Worm (Caenorhabditis elegans) whole organism, L4 larva: Measurements from ENCODE around the gene rsp-5.

Experiments used
- D1046.2 ChIP-seq: fragments of 200-800 bp; sonication (Bioruptor generic); IDR thresholded peaks from 2 replicates; pipeline ENCODE4 v1.3.6; 2022; ENCODE audit warnings: missing genetic modification characterization, missing compliant biosample characterization
- F10B5.3 ChIP-seq: sonication (generic microtip); optimal IDR thresholded peaks from 2 replicates; lab custom pipeline; 2016; ENCODE audit warnings: mild to moderate bottlenecking, missing genetic modification characterization, missing compliant biosample characterization
- F37D6.2 ChIP-seq: sonication (generic microtip); optimal IDR thresholded peaks from 2 replicates; lab custom pipeline; 2016; ENCODE audit warnings: mild to moderate bottlenecking, missing genetic modification characterization, missing compliant biosample characterization
- F44E2.7 ChIP-seq: fragments of 200-800 bp; sonication (Bioruptor generic); IDR thresholded peaks from 2 replicates; pipeline ENCODE4 v2.1.2; 2022; ENCODE audit warnings: missing genetic modification characterization, missing compliant biosample characterization
- F49E8.2 ChIP-seq: sonication (generic microtip); optimal IDR thresholded peaks from 2 replicates; lab custom pipeline; 2016; ENCODE audit warnings: missing compliant biosample characterization, mild to moderate bottlenecking, missing genetic modification characterization, borderline replicate concordance
- Y48G9A.11 ChIP-seq: fragments of 200-800 bp; sonication (Bioruptor generic); IDR thresholded peaks from 2 replicates; pipeline ENCODE4 v1.3.6; 2022; ENCODE audit warnings: missing genetic modification reagents, missing genetic modification characterization, missing compliant biosample characterization
- Y5F2A.4 ChIP-seq: fragments of 200-800 bp; sonication (Bioruptor generic); optimal IDR thresholded peaks from 2 replicates; lab custom pipeline; 2018; ENCODE audit warnings: mild to moderate bottlenecking, missing genetic modification characterization, missing compliant biosample characterization
- Y75B8A.6 ChIP-seq: fragments of 200-800 bp; sonication (Bioruptor generic); IDR thresholded peaks from 2 replicates; pipeline ENCODE4 v1.3.6; 2022; ENCODE audit warnings: missing genetic modification reagents, missing genetic modification characterization, missing compliant biosample characterization
- ama-1 ChIP-seq: fragments of 150-350 bp; optimal IDR thresholded peaks from 2 replicates; lab custom pipeline; 2014; ENCODE audit warnings: inconsistent platforms, mixed read lengths
- arid-1 ChIP-seq: fragments of 200-800 bp; sonication (Bioruptor generic); conservative IDR thresholded peaks from 2 replicates; pipeline ENCODE4 v1.3.6; 2022; ENCODE audit warnings: missing genetic modification reagents, missing genetic modification characterization, missing compliant biosample characterization
- attf-4 ChIP-seq: sonication (generic microtip); optimal IDR thresholded peaks from 3 replicates; lab custom pipeline; 2017; ENCODE audit warnings: missing biosample characterization, missing genetic modification characterization
- ceh-44 ChIP-seq: fragments of 200-800 bp; sonication (Bioruptor generic); IDR thresholded peaks from 2 replicates; pipeline ENCODE4 v1.3.6; 2022; ENCODE audit warnings: missing genetic modification reagents, missing genetic modification characterization, missing compliant biosample characterization
- ceh-82 ChIP-seq: sonication (generic microtip); optimal IDR thresholded peaks from 2 replicates; lab custom pipeline; 2017; ENCODE audit warnings: missing biosample characterization, missing genetic modification characterization
- daf-12 ChIP-seq: fragments of 150-350 bp; optimal IDR thresholded peaks from 2 replicates; lab custom pipeline; 2014; ENCODE audit warnings: missing biosample characterization, missing genetic modification reagents, missing genetic modification characterization
- daf-19 ChIP-seq: fragments of 200-800 bp; sonication (Bioruptor generic); conservative IDR thresholded peaks from 2 replicates; pipeline ENCODE4 v1.3.6; 2022; ENCODE audit warnings: missing genetic modification characterization, missing compliant biosample characterization
- dmd-9 ChIP-seq: fragments of 200-800 bp; sonication (Bioruptor generic); IDR thresholded peaks from 2 replicates; pipeline ENCODE4 v1.3.6; 2022; ENCODE audit warnings: missing genetic modification reagents, missing genetic modification characterization, missing compliant biosample characterization
- dpl-1 ChIP-seq: fragments of 150-350 bp; optimal IDR thresholded peaks from 2 replicates; lab custom pipeline; 2014; ENCODE audit warnings: missing biosample characterization, missing genetic modification reagents, missing genetic modification characterization
- duxl-1 ChIP-seq: sonication (generic microtip); optimal IDR thresholded peaks from 2 replicates; lab custom pipeline; 2016; ENCODE audit warnings: mild to moderate bottlenecking, missing genetic modification characterization, moderate library complexity, missing compliant biosample characterization; ENCODE audit not compliant: poor library complexity
- egl-27 ChIP-seq: sonication (generic microtip); optimal IDR thresholded peaks from 3 replicates; lab custom pipeline; 2017; ENCODE audit warnings: missing biosample characterization, missing genetic modification reagents, missing genetic modification characterization
- egl-43 ChIP-seq: fragments of 200-800 bp; sonication (Bioruptor generic); IDR thresholded peaks from 2 replicates; pipeline ENCODE4 v1.3.6; 2022; ENCODE audit warnings: missing genetic modification reagents, missing genetic modification characterization, missing compliant biosample characterization
- fos-1 ChIP-seq: fragments of 150-350 bp; optimal IDR thresholded peaks from 2 replicates; lab custom pipeline; 2014; ENCODE audit warnings: missing biosample characterization, missing genetic modification characterization
- lin-38 ChIP-seq: fragments of 200-800 bp; sonication (Bioruptor generic); IDR thresholded peaks from 2 replicates; pipeline ENCODE4 v1.3.6; 2022; ENCODE audit warnings: missing genetic modification reagents, missing genetic modification characterization, missing compliant biosample characterization
- lin-39 ChIP-seq: fragments of 150-350 bp; optimal IDR thresholded peaks from 2 replicates; lab custom pipeline; 2014; ENCODE audit warnings: missing biosample characterization, missing genetic modification reagents, missing genetic modification characterization
- lsy-2 ChIP-seq, 2 experiments: fragments of 150-350 bp in 1 of 2; sonication (generic microtip) in 1 of 2; optimal IDR thresholded peaks; 2 replicates each; lab custom pipeline; 2014 to 2017; ENCODE audit warnings: missing biosample characterization in 2 of 2, missing genetic modification characterization in 2 of 2
- madf-5 ChIP-seq, 2 experiments: fragments of 200-800 bp; sonication (Bioruptor generic); IDR thresholded peaks; 2 replicates each; pipeline ENCODE4 v1.3.6; 2022; ENCODE audit warnings: missing compliant biosample characterization in 2 of 2, missing genetic modification characterization in 2 of 2
- mdl-1 ChIP-seq, 2 experiments: fragments of 150-350 bp in 1 of 2; sonication (generic microtip) in 1 of 2; optimal IDR thresholded peaks; 2 replicates each; lab custom pipeline; 2014 to 2017; ENCODE audit warnings: missing biosample characterization in 2 of 2, missing genetic modification characterization in 2 of 2
- mdt-29 ChIP-seq: fragments of 200-800 bp; sonication (Bioruptor generic); IDR thresholded peaks from 2 replicates; pipeline ENCODE4 v1.3.6; 2022; ENCODE audit warnings: missing genetic modification reagents, missing genetic modification characterization, missing compliant biosample characterization
- mes-2 ChIP-seq: sonication (generic microtip); optimal IDR thresholded peaks from 2 replicates; lab custom pipeline; 2016; ENCODE audit warnings: missing genotype, mild to moderate bottlenecking, missing genetic modification characterization, missing compliant biosample characterization; ENCODE audit not compliant: poor library complexity, severe bottlenecking
- nhr-10 ChIP-seq: fragments of 150-350 bp; optimal IDR thresholded peaks from 2 replicates; lab custom pipeline; 2014; ENCODE audit warnings: missing biosample characterization, missing genetic modification characterization
- nhr-11 ChIP-seq: fragments of 150-350 bp; optimal IDR thresholded peaks from 2 replicates; lab custom pipeline; 2014; ENCODE audit warnings: missing biosample characterization, missing genetic modification characterization
- nhr-237 ChIP-seq: sonication (generic microtip); optimal IDR thresholded peaks from 2 replicates; lab custom pipeline; 2017; ENCODE audit warnings: missing biosample characterization, missing genetic modification characterization
- nhr-28 ChIP-seq: fragments of 150-350 bp; optimal IDR thresholded peaks from 2 replicates; lab custom pipeline; 2014; ENCODE audit warnings: missing biosample characterization, missing genetic modification characterization
- nhr-41 ChIP-seq: fragments of 200-800 bp; sonication (Bioruptor generic); IDR thresholded peaks from 2 replicates; pipeline ENCODE4 v1.3.6; 2022; ENCODE audit warnings: missing genetic modification reagents, missing genetic modification characterization, missing compliant biosample characterization
- nhr-42 ChIP-seq: fragments of 200-800 bp; sonication (Bioruptor generic); IDR thresholded peaks from 2 replicates; pipeline ENCODE4 v1.3.6; 2022; ENCODE audit warnings: missing genetic modification characterization, missing compliant biosample characterization
- nhr-48 ChIP-seq: sonication (generic microtip); optimal IDR thresholded peaks from 2 replicates; lab custom pipeline; 2016; ENCODE audit warnings: mild to moderate bottlenecking, missing genetic modification characterization, missing compliant biosample characterization
- rbr-2 ChIP-seq: sonication (generic microtip); optimal IDR thresholded peaks from 2 replicates; lab custom pipeline; 2016; ENCODE audit warnings: missing genotype, missing genetic modification characterization, missing compliant biosample characterization
- set-16 ChIP-seq: fragments of 200-800 bp; sonication (Bioruptor generic); IDR thresholded peaks from 2 replicates; pipeline ENCODE4 v1.3.6; 2022; ENCODE audit warnings: missing genetic modification reagents, missing genetic modification characterization, missing compliant biosample characterization
- snpc-1.2 ChIP-seq: fragments of 200-800 bp; sonication (Bioruptor generic); IDR thresholded peaks from 2 replicates; pipeline ENCODE4 v1.3.6; 2022; ENCODE audit warnings: missing genetic modification reagents, missing genetic modification characterization, missing compliant biosample characterization
- tag-97 ChIP-seq: fragments of 200-800 bp; sonication (Bioruptor generic); IDR thresholded peaks from 2 replicates; pipeline ENCODE4 v1.3.6; 2022; ENCODE audit warnings: missing genetic modification characterization, missing compliant biosample characterization
- unc-62 ChIP-seq, 3 experiments: fragments of 150-350 bp in 1 of 3; sonication (generic microtip); optimal IDR thresholded peaks in 2 of 3; peaks in 1 of 3; 1 replicate in 1 of 3; 2 replicates in 2 of 3; lab custom pipeline; 2014 to 2017; ENCODE audit warnings: missing biosample characterization in 3 of 3, missing genetic modification characterization in 3 of 3, missing genetic modification reagents in 3 of 3, missing genotype in 1 of 3
- zag-1 ChIP-seq: fragments of 150-350 bp; optimal IDR thresholded peaks from 2 replicates; lab custom pipeline; 2014; ENCODE audit warnings: missing biosample characterization, missing genetic modification characterization
- zfp-2 ChIP-seq: sonication (generic microtip); optimal IDR thresholded peaks from 2 replicates; lab custom pipeline; 2016; ENCODE audit warnings: mild to moderate bottlenecking, missing genetic modification characterization, missing compliant biosample characterization

Gene rsp-5

ce11 chrII:6491817-6492452 is 2.0 kb downstream of the rsp-5 start, which contains the start of the genes T28D9.11 and T28D9.1 (continued):
- TF ChIP-seq rbr-2 (tag; lab: Kevin White, UChicago) (peak; percentile 64), madf-5 (GFP tag; IDR thresholded peaks at IDR 0.05; lab: Robert Waterston, UW) (0 out of 4 replicates have a peak, but pooled peaks of 1 of the 2 experiments have one; percentile 32), Y75B8A.6 (GFP tag; lab: Robert Waterston, UW) (no peak), Y48G9A.11 (no peak), zfp-2 (no peak), mdl-1 (tag; optimal IDR thresholded peaks at IDR 0.05; lab: Kevin White, UChicago) (peak in 1 of 2 experiments; percentile 27), dmd-9 (GFP tag; lab: Robert Waterston, UW) (no peak), nhr-28 (tag; lab: Kevin White, UChicago) (no peak), daf-12 (tag; lab: Kevin White, UChicago) (no peak), F10B5.3 (tag; lab: Kevin White, UChicago) (no peak), fos-1 (tag; lab: Kevin White, UChicago) (no peak), F44E2.7 (0 out of 2 replicates have a peak, but pooled peaks have one; percentile 56), D1046.2 (0 out of 2 replicates have a peak, but pooled peaks have one; percentile 35), ceh-82 (tag; lab: Kevin White, UChicago) (no peak), set-16 (GFP tag; lab: Robert Waterston, UW) (peak; percentile 97), dpl-1 (GFP tag; lab: Kevin White, UChicago) (peak; percentile 44), mes-2 (peak; percentile 61), mdt-29 (GFP tag; lab: Robert Waterston, UW) (no peak), attf-4 (tag; lab: Kevin White, UChicago) (no peak), nhr-237 (tag; lab: Kevin White, UChicago) (no peak), ama-1 (lab: Kevin White, UChicago) (no peak), egl-43 (GFP tag; lab: Robert Waterston, UW) (peak; percentile 82)

DNA sequence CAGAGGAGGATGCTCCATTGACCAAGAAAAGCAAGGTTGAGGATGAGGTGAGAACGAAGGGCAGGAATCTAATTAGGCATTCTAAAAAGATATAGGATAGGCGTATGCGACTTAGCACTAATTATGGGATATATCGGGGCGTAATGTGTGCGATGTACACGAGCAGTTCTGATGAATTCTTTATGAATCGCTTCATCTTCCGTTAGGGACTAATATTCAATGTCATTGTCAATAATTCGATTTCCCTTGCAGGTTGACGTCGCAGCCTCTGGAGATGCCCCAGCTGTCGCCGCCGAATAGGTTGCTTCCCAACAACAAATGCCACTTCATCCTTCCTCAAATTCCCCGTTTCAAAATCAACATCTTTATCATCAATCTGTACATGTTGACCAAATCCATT is 3.2 kb downstream of the rsp-5 start:
- TF ChIP-seq nhr-10 (tag; lab: Kevin White, UChicago): no peak
- TF ChIP-seq nhr-48: no peak
- no peak for TF ChIP-seq zag-1 (tag; lab: Kevin White, UChicago)
- no peak for TF ChIP-seq F44E2.7
- no peak for TF ChIP-seq ceh-44 (GFP tag; lab: Robert Waterston, UW)
- no peak for TF ChIP-seq egl-27 (tag; lab: Kevin White, UChicago)
- TF ChIP-seq snpc-1.2 (GFP tag; lab: Robert Waterston, UW): no peak
- TF ChIP-seq, all 104 proteins: peak for 0

DNA sequence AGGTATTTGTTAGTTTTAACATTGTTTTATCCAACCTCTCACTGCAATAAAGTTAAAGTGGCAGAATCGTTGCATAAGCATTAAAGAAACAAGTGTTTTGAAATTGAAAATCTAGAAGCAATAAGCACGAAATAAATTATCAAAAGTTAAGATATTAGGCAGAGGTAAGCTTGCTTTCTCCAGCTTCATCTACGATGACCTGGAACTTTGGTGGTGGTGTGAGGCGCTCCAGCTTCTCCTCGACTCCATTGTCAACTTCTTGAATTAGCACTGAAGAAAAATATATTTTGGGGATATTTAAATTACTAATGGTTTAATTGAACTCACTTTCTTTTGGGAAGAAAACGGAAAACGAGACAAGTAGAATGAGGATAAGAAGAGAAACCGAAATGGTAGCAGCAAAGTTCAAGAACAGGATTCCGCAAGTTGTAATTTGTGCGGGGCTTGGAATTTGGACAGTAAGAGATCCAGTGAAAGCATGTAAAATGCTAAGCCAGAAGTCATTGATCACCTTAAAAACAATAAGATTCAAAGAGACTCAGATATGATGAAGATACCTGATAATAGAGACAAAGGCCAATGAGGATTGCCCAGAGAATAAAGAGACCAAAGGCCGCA is 3.9 kb downstream of the rsp-5 start:
- peak; percentile 52; the same call in 1 of the 2 replicates for TF ChIP-seq Y48G9A.11
- peak in 1 of 2 experiments; percentile 94 for TF ChIP-seq unc-62 (GFP tag; optimal IDR thresholded peaks at IDR 0.05 in 1 of 2; lab: Kevin White, UChicago)
- no peak for TF ChIP-seq unc-62 (tag; optimal IDR thresholded peaks at IDR 0.05; lab: Kevin White, UChicago)
- no peak for TF ChIP-seq F37D6.2 (tag; lab: Kevin White, UChicago)
- TF ChIP-seq duxl-1 (tag; lab: Kevin White, UChicago): peak; percentile 31
- no peak for TF ChIP-seq daf-19 (GFP tag; lab: Robert Waterston, UW)
- no peak for TF ChIP-seq arid-1 (GFP tag; lab: Robert Waterston, UW)
- TF ChIP-seq tag-97: no peak
- no peak for TF ChIP-seq lin-39 (tag; lab: Kevin White, UChicago)
- TF ChIP-seq nhr-42 (GFP tag; lab: Robert Waterston, UW): no peak
- TF ChIP-seq Y5F2A.4 (GFP tag; lab: Kevin White, UChicago): no peak
- no peak for TF ChIP-seq nhr-11
- TF ChIP-seq ama-1 (lab: Kevin White, UChicago): no peak
- TF ChIP-seq nhr-41 (GFP tag; lab: Robert Waterston, UW): no peak
- TF ChIP-seq Y75B8A.6 (GFP tag; lab: Robert Waterston, UW): no peak
- peak in 1 of 2 experiments; percentile 27 for TF ChIP-seq lsy-2 (tag; optimal IDR thresholded peaks at IDR 0.05; lab: Kevin White, UChicago)
- TF ChIP-seq lin-38 (GFP tag; lab: Robert Waterston, UW): peak; percentile 49
- peak; percentile 26 for TF ChIP-seq F49E8.2 (tag; lab: Kevin White, UChicago)
